Worm (Caenorhabditis elegans) whole organism, late embryonic: ENCODE results near the gene F35B3.3.

Experiments
- K09A11.1 ChIP-seq: sonication (generic microtip); optimal IDR thresholded peaks from 2 replicates; lab custom pipeline; 2017; ENCODE audit warnings: antibody characterized with exemption, mild to moderate bottlenecking, missing genetic modification characterization, missing compliant biosample characterization; ENCODE audit not compliant: insufficient read depth
- Y22D7AL.16 ChIP-seq: sonication (generic microtip); optimal IDR thresholded peaks from 2 replicates; lab custom pipeline; 2016; ENCODE audit warnings: missing genetic modification characterization, missing compliant biosample characterization
- ahr-1 ChIP-seq: sonication (generic microtip); optimal IDR thresholded peaks from 2 replicates; lab custom pipeline; 2016; ENCODE audit warnings: missing genetic modification characterization, missing compliant biosample characterization
- ama-1 ChIP-seq: fragments of 150-350 bp; optimal IDR thresholded peaks from 2 replicates; lab custom pipeline; 2014
- ceh-22 ChIP-seq: sonication (generic microtip); optimal IDR thresholded peaks from 2 replicates; lab custom pipeline; 2017; ENCODE audit warnings: missing biosample characterization, missing genetic modification characterization
- ceh-24 ChIP-seq: sonication (generic microtip); optimal IDR thresholded peaks from 2 replicates; lab custom pipeline; 2016; ENCODE audit warnings: mild to moderate bottlenecking, missing genetic modification characterization, missing compliant biosample characterization
- ceh-30 ChIP-seq: fragments of 150-350 bp; optimal IDR thresholded peaks from 2 replicates; lab custom pipeline; 2014; ENCODE audit warnings: missing biosample characterization, missing genetic modification characterization
- ceh-34 ChIP-seq: sonication (generic microtip); optimal IDR thresholded peaks from 2 replicates; lab custom pipeline; 2016; ENCODE audit warnings: mild to moderate bottlenecking, missing genetic modification characterization, missing compliant biosample characterization
- ceh-45 ChIP-seq: fragments of 200-800 bp; sonication (Bioruptor generic); IDR thresholded peaks from 2 replicates; pipeline ENCODE4 v1.3.6; 2022; ENCODE audit warnings: missing genetic modification reagents, missing genetic modification characterization, missing compliant biosample characterization
- dmd-4 ChIP-seq: sonication (generic microtip); optimal IDR thresholded peaks from 2 replicates; lab custom pipeline; 2016; ENCODE audit warnings: borderline replicate concordance, missing genetic modification characterization, missing compliant biosample characterization
- dve-1 ChIP-seq: sonication (generic microtip); optimal IDR thresholded peaks from 2 replicates; lab custom pipeline; 2017; ENCODE audit warnings: antibody characterized with exemption, mild to moderate bottlenecking, missing genetic modification characterization, missing compliant biosample characterization
- elt-4 ChIP-seq: sonication (generic microtip); optimal IDR thresholded peaks from 2 replicates; lab custom pipeline; 2016; ENCODE audit warnings: missing genetic modification characterization, missing compliant biosample characterization
- ets-4 ChIP-seq: sonication (generic microtip); optimal IDR thresholded peaks from 2 replicates; lab custom pipeline; 2016; ENCODE audit warnings: missing genetic modification characterization, missing compliant biosample characterization
- eyg-1 ChIP-seq: sonication (generic microtip); optimal IDR thresholded peaks from 2 replicates; lab custom pipeline; 2016; ENCODE audit warnings: missing genotype, missing genetic modification characterization, missing compliant biosample characterization
- fkh-10 ChIP-seq: fragments of 150-350 bp; optimal IDR thresholded peaks from 2 replicates; lab custom pipeline; 2014; ENCODE audit warnings: missing biosample characterization, missing genetic modification reagents, missing genetic modification characterization
- fkh-6 ChIP-seq: sonication (generic microtip); optimal IDR thresholded peaks from 2 replicates; lab custom pipeline; 2016; ENCODE audit warnings: missing genetic modification characterization, missing compliant biosample characterization
- hlh-15 ChIP-seq: sonication (generic microtip); optimal IDR thresholded peaks from 2 replicates; lab custom pipeline; 2016; ENCODE audit warnings: missing genetic modification characterization, missing compliant biosample characterization
- lin-11 ChIP-seq: fragments of 200-800 bp; sonication (Bioruptor generic); optimal IDR thresholded peaks from 2 replicates; lab custom pipeline; 2018; ENCODE audit warnings: mild to moderate bottlenecking, missing genetic modification characterization, missing compliant biosample characterization
- madf-2 ChIP-seq: sonication (generic microtip); optimal IDR thresholded peaks from 2 replicates; lab custom pipeline; 2017; ENCODE audit warnings: missing genetic modification characterization, missing compliant biosample characterization
- mec-3 ChIP-seq: sonication (generic microtip); optimal IDR thresholded peaks from 2 replicates; lab custom pipeline; 2016; ENCODE audit warnings: borderline replicate concordance, missing genetic modification characterization, missing compliant biosample characterization
- nhr-11 ChIP-seq: fragments of 150-350 bp; optimal IDR thresholded peaks from 2 replicates; lab custom pipeline; 2014; ENCODE audit warnings: missing biosample characterization, missing genetic modification characterization
- odd-2 ChIP-seq: sonication (generic microtip); optimal IDR thresholded peaks from 2 replicates; lab custom pipeline; 2017; ENCODE audit warnings: antibody characterized with exemption, mild to moderate bottlenecking, missing genetic modification characterization, missing compliant biosample characterization
- pag-3 ChIP-seq: sonication (generic microtip); optimal IDR thresholded peaks from 2 replicates; lab custom pipeline; 2016; ENCODE audit warnings: missing compliant biosample characterization, missing genetic modification characterization, borderline replicate concordance
- pax-1 ChIP-seq: fragments of 150-350 bp; optimal IDR thresholded peaks from 2 replicates; lab custom pipeline; 2014; ENCODE audit warnings: missing biosample characterization, missing genetic modification characterization
- pros-1 ChIP-seq: fragments of 150-350 bp; optimal IDR thresholded peaks from 2 replicates; lab custom pipeline; 2014; ENCODE audit warnings: missing biosample characterization, missing genetic modification reagents, missing genetic modification characterization
- ref-2 ChIP-seq: sonication (generic microtip); optimal IDR thresholded peaks from 2 replicates; lab custom pipeline; 2016; ENCODE audit warnings: missing genetic modification characterization, missing compliant biosample characterization
- rnt-1 ChIP-seq: sonication (generic microtip); optimal IDR thresholded peaks from 2 replicates; lab custom pipeline; 2016; ENCODE audit warnings: missing genetic modification characterization, missing compliant biosample characterization
- sdc-2 ChIP-seq: sonication (generic microtip); optimal IDR thresholded peaks from 2 replicates; lab custom pipeline; 2016; ENCODE audit warnings: missing genotype, missing genetic modification characterization, missing compliant biosample characterization
- sox-2 ChIP-seq: fragments of 200-800 bp; sonication (Bioruptor generic); IDR thresholded peaks from 2 replicates; pipeline ENCODE4 v1.3.6; 2022; ENCODE audit warnings: missing genetic modification reagents, missing genetic modification characterization, missing compliant biosample characterization
- sox-4 ChIP-seq: sonication (generic microtip); optimal IDR thresholded peaks from 2 replicates; lab custom pipeline; 2017; ENCODE audit warnings: mild to moderate bottlenecking, missing genetic modification characterization, inconsistent platforms, missing compliant biosample characterization
- syd-9 ChIP-seq: sonication (generic microtip); optimal IDR thresholded peaks from 2 replicates; lab custom pipeline; 2016; ENCODE audit warnings: mild to moderate bottlenecking, missing genetic modification characterization, moderate library complexity, missing compliant biosample characterization
- tbx-2 ChIP-seq: sonication (generic microtip); optimal IDR thresholded peaks from 2 replicates; lab custom pipeline; 2016; ENCODE audit warnings: missing genetic modification characterization, missing compliant biosample characterization
- unc-3 ChIP-seq, 2 experiments: fragments of 200-800 bp in 1 of 2; sonication (Bioruptor generic) in 1 of 2; sonication (generic microtip) in 1 of 2; conservative IDR thresholded peaks in 1 of 2; optimal IDR thresholded peaks in 1 of 2; 2 replicates each; pipeline versions ENCODE4 v1.3.6 to Lab custom; 2016 to 2022; ENCODE audit warnings: missing compliant biosample characterization in 2 of 2, missing genetic modification characterization in 2 of 2, missing genetic modification reagents in 1 of 2
- unc-42 ChIP-seq: sonication (generic microtip); optimal IDR thresholded peaks from 2 replicates; lab custom pipeline; 2016; ENCODE audit warnings: missing genotype, missing genetic modification characterization, missing compliant biosample characterization
- unc-55 ChIP-seq: sonication (generic microtip); optimal IDR thresholded peaks from 2 replicates; lab custom pipeline; 2017; ENCODE audit warnings: missing biosample characterization, missing genetic modification reagents, missing genetic modification characterization
- unc-86 ChIP-seq: sonication (generic microtip); optimal IDR thresholded peaks from 2 replicates; lab custom pipeline; 2016; ENCODE audit warnings: missing genetic modification characterization, missing compliant biosample characterization
- zip-5 ChIP-seq: sonication (generic microtip); optimal IDR thresholded peaks from 2 replicates; lab custom pipeline; 2016; ENCODE audit warnings: missing genetic modification characterization, missing compliant biosample characterization
- ztf-16 ChIP-seq: sonication (generic microtip); optimal IDR thresholded peaks from 2 replicates; lab custom pipeline; 2017; ENCODE audit warnings: missing genetic modification characterization, missing compliant biosample characterization

F35B3.3 gene

DNA sequence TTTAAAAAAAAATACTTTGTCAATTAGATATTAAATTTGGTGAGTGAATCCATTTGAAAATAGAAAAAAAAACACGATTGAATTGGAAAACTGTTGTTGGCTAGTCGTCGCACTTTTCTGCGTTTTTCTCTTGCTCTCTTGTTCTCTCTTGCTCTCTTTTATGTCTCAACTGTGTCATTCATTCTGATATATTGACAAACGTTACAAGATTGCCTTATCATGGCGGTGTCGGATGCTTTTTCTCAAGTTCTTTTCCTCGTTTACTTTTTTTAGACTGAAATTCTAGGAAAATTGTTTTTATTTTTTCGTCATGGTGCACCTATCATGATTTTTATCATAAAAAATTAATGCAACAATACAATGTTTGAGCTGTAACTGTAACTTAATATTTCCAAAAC is 17.4 kb upstream of the F35B3.3 start:
- TF ChIP-seq ceh-24 (tag; lab: Kevin White, UChicago) (no peak), sdc-2 (tag; lab: Kevin White, UChicago) (no peak), lin-11 (tag; lab: Kevin White, UChicago) (no peak), pag-3 (no peak), unc-86 (no peak), zip-5 (no peak), fkh-6 (tag; lab: Kevin White, UChicago) (no peak), ceh-22 (tag; lab: Kevin White, UChicago) (no peak), rnt-1 (no peak), tbx-2 (no peak)

DNA sequence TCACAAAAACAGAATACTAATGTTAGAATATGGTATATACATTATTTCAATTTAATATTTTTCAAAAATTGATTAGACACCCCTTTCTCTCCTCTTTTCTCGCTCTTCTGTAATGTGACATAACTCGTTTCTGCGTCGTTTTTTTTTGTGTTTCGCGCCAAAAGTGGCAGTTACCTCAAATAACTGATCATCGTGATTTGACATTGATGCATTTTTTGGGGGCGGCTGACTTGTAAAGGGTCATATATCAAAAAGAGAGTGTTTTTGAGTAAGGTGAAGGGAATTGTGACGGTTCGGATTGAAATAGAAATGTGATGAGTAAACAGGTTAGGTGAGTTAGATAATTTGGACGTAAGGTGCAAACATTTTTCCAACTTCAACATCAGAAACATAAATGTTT is 15.3 kb upstream of the F35B3.3 start:
- TF ChIP-seq sdc-2 (tag; lab: Kevin White, UChicago) (no peak), dve-1 (tag; lab: Kevin White, UChicago) (no peak), nhr-11 (tag; lab: Kevin White, UChicago) (no peak), sox-4 (tag; lab: Kevin White, UChicago) (no peak), ahr-1 (no peak), ceh-30 (tag; lab: Kevin White, UChicago) (no peak), ceh-45 (no peak), Y22D7AL.16 (tag; lab: Kevin White, UChicago) (no peak), unc-42 (tag; lab: Kevin White, UChicago) (no peak), pros-1 (tag; lab: Kevin White, UChicago) (no peak), odd-2 (tag; lab: Kevin White, UChicago) (no peak), K09A11.1 (tag; lab: Kevin White, UChicago) (no peak), pax-1 (tag; lab: Kevin White, UChicago) (no peak), ceh-34 (no peak), elt-4 (tag; lab: Kevin White, UChicago) (no peak), ref-2 (tag; lab: Kevin White, UChicago) (no peak), ama-1 (no peak), ztf-16 (no peak), sox-2 (GFP tag; lab: Robert Waterston, UW) (no peak)

DNA sequence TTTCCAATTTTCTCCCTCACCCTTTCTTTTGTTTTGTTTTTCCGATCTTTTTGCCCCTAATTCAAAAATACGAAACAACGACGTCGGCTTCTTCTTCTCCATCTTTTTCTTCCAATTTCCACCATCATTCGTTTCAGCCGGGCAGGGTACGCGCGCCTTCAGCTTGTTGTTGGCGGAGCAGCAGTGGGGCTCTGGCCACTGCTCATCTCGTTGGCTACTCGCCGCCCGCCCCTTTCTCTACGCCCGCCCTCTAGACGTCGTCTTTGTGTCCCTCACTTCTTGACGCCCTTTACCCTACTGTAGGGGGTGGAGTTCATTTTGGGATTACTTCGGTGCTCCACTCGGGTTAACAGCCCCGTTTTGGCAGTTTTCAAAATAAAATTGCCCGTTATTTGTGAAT is 14.3 kb upstream of the F35B3.3 start:
- no peak for TF ChIP-seq unc-55 (GFP tag; lab: Kevin White, UChicago)
- no peak for TF ChIP-seq fkh-10 (GFP tag; lab: Kevin White, UChicago)
- no peak for TF ChIP-seq nhr-11 (tag; lab: Kevin White, UChicago)
- no peak for TF ChIP-seq madf-2
- TF ChIP-seq mec-3: no peak
- TF ChIP-seq hlh-15 (tag; lab: Kevin White, UChicago): no peak
- TF ChIP-seq dve-1 (tag; lab: Kevin White, UChicago): no peak
- no peak for TF ChIP-seq ama-1
- TF ChIP-seq eyg-1 (tag; lab: Kevin White, UChicago): no peak
- no peak for TF ChIP-seq ceh-24 (tag; lab: Kevin White, UChicago)
- no peak for TF ChIP-seq pax-1 (tag; lab: Kevin White, UChicago)
- TF ChIP-seq syd-9: no peak
- TF ChIP-seq dmd-4 (tag; lab: Kevin White, UChicago): no peak

DNA sequence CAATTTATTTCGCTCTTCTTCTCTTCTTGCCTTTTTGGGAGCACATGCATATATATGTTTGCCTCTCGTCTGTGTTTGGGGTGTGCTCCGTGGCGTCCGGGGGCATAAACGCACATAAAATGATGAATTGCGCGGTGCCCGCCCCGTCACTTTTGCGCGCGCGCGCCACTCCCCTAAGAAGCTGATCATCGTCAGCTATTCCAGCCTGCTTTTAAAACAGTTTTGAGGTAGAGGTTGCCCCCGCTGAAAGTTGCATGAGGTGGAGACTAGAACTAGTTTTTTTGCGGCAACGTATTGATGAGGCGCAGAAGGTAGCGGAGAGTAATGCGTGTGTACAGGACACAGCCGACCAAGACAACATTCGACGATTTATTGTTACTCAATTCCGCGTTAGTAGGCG is 13.6 kb upstream of the F35B3.3 start:
- TF ChIP-seq syd-9 (no peak), lin-11 (tag; lab: Kevin White, UChicago) (no peak), unc-3 (GFP tag; conservative IDR thresholded peaks at IDR 0.05; lab: Robert Waterston, UW) (0 out of 2 replicates have a peak, but pooled peaks have one; percentile 36), unc-3 (tag; optimal IDR thresholded peaks at IDR 0.05; lab: Kevin White, UChicago) (no peak), ets-4 (no peak), dmd-4 (tag; lab: Kevin White, UChicago) (no peak), ztf-16 (no peak)
